Worm (Caenorhabditis elegans) whole organism, early embryonic: ENCODE results near the gene ttr-1.

Experiments
- B0310.2 ChIP-seq: sonication (generic microtip); optimal IDR thresholded peaks from 2 replicates; lab custom pipeline; 2016; ENCODE audit warnings: mild to moderate bottlenecking, missing genetic modification characterization, missing compliant biosample characterization
- F13C5.2 ChIP-seq: sonication (generic microtip); optimal IDR thresholded peaks from 2 replicates; lab custom pipeline; 2017; ENCODE audit warnings: mild to moderate bottlenecking, missing genetic modification characterization, inconsistent platforms, missing compliant biosample characterization
- aly-1 ChIP-seq: sonication (generic microtip); optimal IDR thresholded peaks from 2 replicates; lab custom pipeline; 2016; ENCODE audit warnings: missing genetic modification characterization, missing compliant biosample characterization
- ama-1 ChIP-seq: fragments of 150-350 bp; optimal IDR thresholded peaks from 2 replicates; lab custom pipeline; 2014
- ceh-13 ChIP-seq: fragments of 200-800 bp; sonication (Bioruptor generic); optimal IDR thresholded peaks from 2 replicates; lab custom pipeline; 2018; ENCODE audit warnings: mild to moderate bottlenecking, missing genetic modification characterization, missing compliant biosample characterization
- ceh-36 ChIP-seq: sonication (generic microtip); optimal IDR thresholded peaks from 2 replicates; lab custom pipeline; 2016; ENCODE audit warnings: missing genetic modification characterization, inconsistent platforms, missing compliant biosample characterization
- ets-7 ChIP-seq: sonication (generic microtip); optimal IDR thresholded peaks from 2 replicates; lab custom pipeline; 2016; ENCODE audit warnings: missing genotype, missing genetic modification characterization, missing compliant biosample characterization
- flt-1 ChIP-seq: fragments of 200-800 bp; sonication (Bioruptor generic); IDR thresholded peaks from 2 replicates; pipeline ENCODE4 v1.3.6; 2022; ENCODE audit warnings: missing genetic modification characterization, missing compliant biosample characterization
- hmbx-1 ChIP-seq: sonication (generic microtip); optimal IDR thresholded peaks from 2 replicates; lab custom pipeline; 2016; ENCODE audit warnings: mild to moderate bottlenecking, missing genetic modification characterization, missing compliant biosample characterization
- hmg-4 ChIP-seq: fragments of 200-800 bp; sonication (Bioruptor generic); optimal IDR thresholded peaks from 2 replicates; lab custom pipeline; 2018; ENCODE audit warnings: mild to moderate bottlenecking, missing genetic modification characterization, missing compliant biosample characterization
- hnd-1 ChIP-seq: sonication (generic microtip); optimal IDR thresholded peaks from 2 replicates; lab custom pipeline; 2016; ENCODE audit warnings: missing genetic modification characterization, missing compliant biosample characterization
- pes-1 ChIP-seq: fragments of 200-800 bp; sonication (Bioruptor generic); IDR thresholded peaks from 2 replicates; pipeline ENCODE4 v1.3.6; 2022; ENCODE audit warnings: missing genetic modification reagents, missing genetic modification characterization, missing compliant biosample characterization
- scrt-1 ChIP-seq: fragments of 200-800 bp; sonication (Bioruptor generic); IDR thresholded peaks from 2 replicates; pipeline ENCODE4 v1.3.6; 2022; ENCODE audit warnings: missing genetic modification characterization, missing compliant biosample characterization
- sea-1 ChIP-seq: fragments of 200-800 bp; sonication (Bioruptor generic); conservative IDR thresholded peaks from 2 replicates; pipeline ENCODE4 v1.3.6; 2022; ENCODE audit warnings: missing genetic modification characterization, missing compliant biosample characterization
- tbx-11 ChIP-seq: fragments of 200-800 bp; sonication (Bioruptor generic); IDR thresholded peaks from 2 replicates; pipeline ENCODE4 v1.3.6; 2022; ENCODE audit warnings: missing genetic modification characterization, missing compliant biosample characterization
- tbx-37 ChIP-seq: fragments of 200-800 bp; sonication (Bioruptor generic); conservative IDR thresholded peaks from 2 replicates; pipeline ENCODE4 v1.3.6; 2022; ENCODE audit warnings: missing genetic modification reagents, missing genetic modification characterization, missing compliant biosample characterization
- tra-4 ChIP-seq: sonication (generic microtip); optimal IDR thresholded peaks from 2 replicates; lab custom pipeline; 2017; ENCODE audit warnings: missing genetic modification characterization, missing compliant biosample characterization

The ttr-1 gene

ce11 chrIII:9922310-9922709, 6.6 kb upstream of the ttr-1 start:
- TF ChIP-seq scrt-1 (GFP tag; lab: Robert Waterston, UW): no peak
- TF ChIP-seq sea-1: no peak
- TF ChIP-seq ceh-36 (tag; lab: Kevin White, UChicago): no peak
- no peak for TF ChIP-seq pes-1
- no peak for TF ChIP-seq ets-7 (tag; lab: Kevin White, UChicago)
- no peak for TF ChIP-seq aly-1 (tag; lab: Kevin White, UChicago)
- TF ChIP-seq tbx-37 (GFP tag; lab: Robert Waterston, UW): no peak
- no peak for TF ChIP-seq hmg-4 (GFP tag; lab: Kevin White, UChicago)
- no peak for TF ChIP-seq flt-1 (GFP tag; lab: Robert Waterston, UW)
- no peak for TF ChIP-seq ama-1 (lab: Kevin White, UChicago)
- no peak for TF ChIP-seq tra-4 (tag; lab: Kevin White, UChicago)
- no peak for TF ChIP-seq B0310.2 (tag; lab: Kevin White, UChicago)
- TF ChIP-seq hmbx-1 (tag; lab: Kevin White, UChicago): no peak
- no peak for TF ChIP-seq F13C5.2 (tag; lab: Kevin White, UChicago)
- TF ChIP-seq tbx-11 (GFP tag; lab: Robert Waterston, UW): no peak
- no peak for TF ChIP-seq hnd-1 (tag; lab: Kevin White, UChicago)

DNA sequence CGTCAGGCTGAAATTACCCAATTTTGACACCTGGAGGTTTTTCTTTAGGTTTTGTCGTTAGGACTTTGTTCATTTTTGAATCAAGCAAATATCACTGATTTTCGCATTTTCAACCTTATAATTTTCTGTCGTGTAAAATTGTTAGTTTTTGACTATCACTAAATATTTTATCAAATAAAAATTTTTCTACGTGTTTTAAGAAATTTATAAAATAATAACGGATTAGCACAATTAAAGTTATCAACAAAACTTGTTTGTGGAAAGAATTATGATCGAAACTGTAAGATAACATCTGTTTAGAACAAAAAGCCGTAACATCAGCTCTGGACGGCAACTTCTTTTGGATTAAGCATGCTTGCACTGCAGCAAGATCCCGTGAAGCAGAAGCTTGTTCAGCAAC, 6.0 kb upstream of the ttr-1 start, which contains the start of gene cbp-2:
Gene cbp-2, plus strand, starts transcription at position 301 of the 400 bp plus-strand sequence.
- TF ChIP-seq ama-1 (lab: Kevin White, UChicago) (no peak), ceh-36 (tag; lab: Kevin White, UChicago) (no peak)

- no peak for TF ChIP-seq aly-1 (tag; lab: Kevin White, UChicago)
- TF ChIP-seq pes-1: no peak
- TF ChIP-seq sea-1: no peak
- TF ChIP-seq F13C5.2 (tag; lab: Kevin White, UChicago): no peak
- TF ChIP-seq ceh-13 (GFP tag; lab: Kevin White, UChicago): no peak
- no peak for TF ChIP-seq hmg-4 (GFP tag; lab: Kevin White, UChicago)
- TF ChIP-seq hnd-1 (tag; lab: Kevin White, UChicago): no peak
- no peak for TF ChIP-seq B0310.2 (tag; lab: Kevin White, UChicago)
- no peak for TF ChIP-seq ets-7 (tag; lab: Kevin White, UChicago)
- TF ChIP-seq tbx-11 (GFP tag; lab: Robert Waterston, UW): no peak
- no peak for TF ChIP-seq flt-1 (GFP tag; lab: Robert Waterston, UW)
- no peak for TF ChIP-seq tbx-37 (GFP tag; lab: Robert Waterston, UW)
- TF ChIP-seq ama-1 (lab: Kevin White, UChicago): no peak
- TF ChIP-seq tra-4 (tag; lab: Kevin White, UChicago): no peak
- no peak for TF ChIP-seq ceh-36 (tag; lab: Kevin White, UChicago)
- no peak for TF ChIP-seq hmbx-1 (tag; lab: Kevin White, UChicago)
Measured at ce11 chrIII:9926650-9927049, 2.2 kb upstream of the ttr-1 start, which contains the start of gene ttr-3. ttr-3 (minus strand) TSS chrIII:9926750.

- TF ChIP-seq tbx-11 (GFP tag; lab: Robert Waterston, UW) (no peak), aly-1 (tag; lab: Kevin White, UChicago) (no peak), pes-1 (no peak), ets-7 (tag; lab: Kevin White, UChicago) (no peak), B0310.2 (tag; lab: Kevin White, UChicago) (no peak), tbx-37 (GFP tag; lab: Robert Waterston, UW) (no peak), sea-1 (no peak), F13C5.2 (tag; lab: Kevin White, UChicago) (no peak), ceh-13 (GFP tag; lab: Kevin White, UChicago) (no peak), hnd-1 (tag; lab: Kevin White, UChicago) (no peak), ceh-36 (tag; lab: Kevin White, UChicago) (no peak), flt-1 (GFP tag; lab: Robert Waterston, UW) (no peak), ama-1 (lab: Kevin White, UChicago) (no peak), tra-4 (tag; lab: Kevin White, UChicago) (no peak), hmg-4 (GFP tag; lab: Kevin White, UChicago) (no peak), hmbx-1 (tag; lab: Kevin White, UChicago) (no peak), scrt-1 (GFP tag; lab: Robert Waterston, UW) (no peak)
Measured at ce11 chrIII:9927378-9927777, 1.5 kb upstream of the ttr-1 start, which contains the start of gene ttr-2. ttr-2 (plus strand) TSS chrIII:9927769.

ce11 chrIII:9929525-9929924, 648 bp downstream of the ttr-1 start:
- no peak for TF ChIP-seq ama-1 (lab: Kevin White, UChicago)
- TF ChIP-seq sea-1: no peak
- TF ChIP-seq F13C5.2 (tag; lab: Kevin White, UChicago): no peak
- TF ChIP-seq ceh-13 (GFP tag; lab: Kevin White, UChicago): no peak
- TF ChIP-seq pes-1: no peak
- TF ChIP-seq flt-1 (GFP tag; lab: Robert Waterston, UW): no peak
- TF ChIP-seq ets-7 (tag; lab: Kevin White, UChicago): no peak
- TF ChIP-seq aly-1 (tag; lab: Kevin White, UChicago): no peak
- TF ChIP-seq tra-4 (tag; lab: Kevin White, UChicago): no peak
- TF ChIP-seq tbx-37 (GFP tag; lab: Robert Waterston, UW): no peak
- TF ChIP-seq B0310.2 (tag; lab: Kevin White, UChicago): no peak
- TF ChIP-seq hmbx-1 (tag; lab: Kevin White, UChicago): no peak

ce11 chrIII:9930406-9930805, 1.5 kb downstream of the ttr-1 start:
- TF ChIP-seq B0310.2 (tag; lab: Kevin White, UChicago) (no peak), sea-1 (no peak), aly-1 (tag; lab: Kevin White, UChicago) (no peak), ceh-13 (GFP tag; lab: Kevin White, UChicago) (no peak), flt-1 (GFP tag; lab: Robert Waterston, UW) (no peak), ama-1 (lab: Kevin White, UChicago) (no peak), hmbx-1 (tag; lab: Kevin White, UChicago) (no peak), tbx-11 (GFP tag; lab: Robert Waterston, UW) (no peak), ceh-36 (tag; lab: Kevin White, UChicago) (no peak), tbx-37 (GFP tag; lab: Robert Waterston, UW) (no peak), F13C5.2 (tag; lab: Kevin White, UChicago) (no peak)

- TF ChIP-seq tra-4 (tag; lab: Kevin White, UChicago): no peak
- TF ChIP-seq aly-1 (tag; lab: Kevin White, UChicago): no peak
- TF ChIP-seq flt-1 (GFP tag; lab: Robert Waterston, UW): no peak
- TF ChIP-seq scrt-1 (GFP tag; lab: Robert Waterston, UW): no peak
- no peak for TF ChIP-seq ceh-36 (tag; lab: Kevin White, UChicago)
- TF ChIP-seq ets-7 (tag; lab: Kevin White, UChicago): no peak
- TF ChIP-seq sea-1: no peak
- no peak for TF ChIP-seq tbx-11 (GFP tag; lab: Robert Waterston, UW)
- no peak for TF ChIP-seq pes-1
- no peak for TF ChIP-seq tbx-37 (GFP tag; lab: Robert Waterston, UW)
- no peak for TF ChIP-seq hmbx-1 (tag; lab: Kevin White, UChicago)
- no peak for TF ChIP-seq hmg-4 (GFP tag; lab: Kevin White, UChicago)
- no peak for TF ChIP-seq ceh-13 (GFP tag; lab: Kevin White, UChicago)
- no peak for TF ChIP-seq ama-1 (lab: Kevin White, UChicago)
- TF ChIP-seq F13C5.2 (tag; lab: Kevin White, UChicago): no peak
- no peak for TF ChIP-seq hnd-1 (tag; lab: Kevin White, UChicago)
- TF ChIP-seq B0310.2 (tag; lab: Kevin White, UChicago): no peak
Measured at ce11 chrIII:9932091-9932490, 3.2 kb downstream of the ttr-1 start, which contains the start of gene dec-7. dec-7 (plus strand) TSS chrIII:9932398.
